Worm (Caenorhabditis elegans): ENCODE measurements around the gene F09E10.5.

DNA sequence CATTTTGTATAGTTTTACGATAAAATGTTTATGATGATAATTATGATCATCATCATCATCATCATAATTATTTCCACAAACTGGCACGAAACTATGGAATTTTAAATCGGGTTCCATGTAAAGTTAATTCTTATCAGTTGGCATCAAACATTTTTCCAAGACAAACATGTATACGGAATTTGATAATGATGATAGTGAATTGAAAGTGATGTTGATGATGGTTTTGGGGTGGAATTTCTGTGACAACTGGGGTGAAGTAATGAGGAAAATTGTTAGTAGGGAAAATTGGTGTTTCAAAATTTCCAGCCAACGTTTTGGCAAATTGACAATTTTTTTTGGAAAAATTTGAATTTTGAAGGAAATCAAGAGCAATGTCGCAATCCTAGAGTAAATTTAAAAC is 34.4 kb downstream of the F09E10.5 start:
- TF ChIP-seq bed-3 (GFP tag; optimal IDR thresholded peaks at IDR 0.05): no peak
- no peak for TF ChIP-seq nhr-12 (tag; optimal IDR thresholded peaks at IDR 0.05)
- TF ChIP-seq lin-13 (tag; optimal IDR thresholded peaks at IDR 0.05): no peak
- no peak for TF ChIP-seq ces-1 (GFP tag; optimal IDR thresholded peaks at IDR 0.05)

Data from whole organism, mixed stage, embryonic.